Worm (Caenorhabditis elegans): ENCODE results near the gene B0495.5.

The B0495.5 gene

ce11 chrII:7707383-7707782, 9.1 kb upstream of the B0495.5 start, which contains the start of gene luc-7L:
Gene luc-7L, minus strand, starts transcription at chrII:7707483.
- TF ChIP-seq lin-13 (tag; optimal IDR thresholded peaks at IDR 0.05) (no peak), sptf-1 (tag; optimal IDR thresholded peaks at IDR 0.05) (no peak), unc-120 (tag; optimal IDR thresholded peaks at IDR 0.05; ENCODE audit: poor library complexity, severe bottlenecking) (no peak), pha-4 (tag; optimal IDR thresholded peaks at IDR 0.05) (no peak), cnd-1 (tag; optimal IDR thresholded peaks at IDR 0.05) (no peak), ceh-83 (GFP tag; optimal IDR thresholded peaks at IDR 0.05) (no peak), ceh-39 (tag; optimal IDR thresholded peaks at IDR 0.05) (no peak), bed-3 (GFP tag; optimal IDR thresholded peaks at IDR 0.05) (no peak), tbx-8 (GFP tag; optimal IDR thresholded peaks at IDR 0.05) (no peak), elt-1 (tag; optimal IDR thresholded peaks at IDR 0.05; ENCODE audit: borderline replicate concordance, insufficient read depth) (no peak), mab-5 (tag; optimal IDR thresholded peaks at IDR 0.05) (no peak)

ce11 chrII:7705152-7705551, 6.8 kb upstream of the B0495.5 start, which contains the start of gene B0495.7:
Gene B0495.7, minus strand, starts transcription at chrII:7705233.
- no peak for TF ChIP-seq mab-5 (tag; optimal IDR thresholded peaks at IDR 0.05)
- no peak for TF ChIP-seq nhr-12 (tag; optimal IDR thresholded peaks at IDR 0.05)
- no peak for TF ChIP-seq tbx-8 (GFP tag; optimal IDR thresholded peaks at IDR 0.05)
- TF ChIP-seq nhr-237 (tag; optimal IDR thresholded peaks at IDR 0.05) = no peak
- no peak for TF ChIP-seq unc-62 (GFP tag; optimal IDR thresholded peaks at IDR 0.05)

ce11 chrII:7704387-7704786, 6.1 kb upstream of the B0495.5 start:
- TF ChIP-seq ceh-39 (tag; optimal IDR thresholded peaks at IDR 0.05) (no peak), nhr-28 (tag; optimal IDR thresholded peaks at IDR 0.05) (no peak), bed-3 (GFP tag; optimal IDR thresholded peaks at IDR 0.05) (no peak), blmp-1 (tag; optimal IDR thresholded peaks at IDR 0.05) (no peak), snpc-4 (tag; optimal IDR thresholded peaks at IDR 0.05) (no peak)

- TF ChIP-seq pha-4 (tag; optimal IDR thresholded peaks at IDR 0.05) = peak; percentile 5
- TF ChIP-seq lsy-2 (tag; optimal IDR thresholded peaks at IDR 0.05) = peak; percentile 94
- TF ChIP-seq mep-1 (tag; optimal IDR thresholded peaks at IDR 0.05) = peak; percentile 12
- TF ChIP-seq cnd-1 (tag; optimal IDR thresholded peaks at IDR 0.05) = no peak
Measured at ce11 chrII:7699009-7699408, 703 bp upstream of the B0495.5 start, which contains the start of the genes moa-2 and cdk-11.1. Gene moa-2, minus strand, starts transcription at chrII:7699033. Gene cdk-11.1, plus strand, starts transcription at chrII:7699235.

- TF ChIP-seq drap-1 (GFP tag; optimal IDR thresholded peaks at IDR 0.05) = no peak
- no peak for TF ChIP-seq pha-4 (tag; optimal IDR thresholded peaks at IDR 0.05)
- TF ChIP-seq elt-1 (tag; optimal IDR thresholded peaks at IDR 0.05; ENCODE audit: borderline replicate concordance, insufficient read depth) = no peak
- TF ChIP-seq lin-32 (GFP tag; optimal IDR thresholded peaks at IDR 0.05) = no peak
- TF ChIP-seq flh-1 (GFP tag; optimal IDR thresholded peaks at IDR 0.05) = no peak
- no peak for TF ChIP-seq hlh-1 (tag; optimal IDR thresholded peaks at IDR 0.05)
- TF ChIP-seq unc-120 (tag; optimal IDR thresholded peaks at IDR 0.05; ENCODE audit: poor library complexity, severe bottlenecking) = no peak
- no peak for TF ChIP-seq ces-1 (GFP tag; optimal IDR thresholded peaks at IDR 0.05)
- TF ChIP-seq mls-2 (tag; optimal IDR thresholded peaks at IDR 0.05) = no peak
- no peak for TF ChIP-seq ham-2 (GFP tag; optimal IDR thresholded peaks at IDR 0.05)
- TF ChIP-seq unc-39 (tag; optimal IDR thresholded peaks at IDR 0.05) = no peak
- no peak for TF ChIP-seq ceh-39 (tag; optimal IDR thresholded peaks at IDR 0.05)
- no peak for TF ChIP-seq sptf-1 (tag; optimal IDR thresholded peaks at IDR 0.05)
- TF ChIP-seq nhr-28 (tag; optimal IDR thresholded peaks at IDR 0.05) = no peak
- no peak for TF ChIP-seq bed-3 (GFP tag; optimal IDR thresholded peaks at IDR 0.05)
- TF ChIP-seq nhr-12 (tag; optimal IDR thresholded peaks at IDR 0.05) = no peak
- no peak for TF ChIP-seq ceh-83 (GFP tag; optimal IDR thresholded peaks at IDR 0.05)
- TF ChIP-seq sem-2 (GFP tag; optimal IDR thresholded peaks at IDR 0.05) = no peak
- TF ChIP-seq nhr-2 (tag; optimal IDR thresholded peaks at IDR 0.05) = no peak
- no peak for TF ChIP-seq mep-1 (tag; optimal IDR thresholded peaks at IDR 0.05)
Measured at ce11 chrII:7697156-7697555, 1.1 kb downstream of the B0495.5 start.

ce11 chrII:7695636-7696035, 2.7 kb downstream of the B0495.5 start:
- no peak for TF ChIP-seq blmp-1 (tag; optimal IDR thresholded peaks at IDR 0.05)
- TF ChIP-seq ces-1 (GFP tag; optimal IDR thresholded peaks at IDR 0.05) = no peak
- TF ChIP-seq lsy-2 (tag; optimal IDR thresholded peaks at IDR 0.05) = no peak
- no peak for TF ChIP-seq nhr-2 (tag; optimal IDR thresholded peaks at IDR 0.05)
- TF ChIP-seq M03D4.4 (tag; optimal IDR thresholded peaks at IDR 0.05) = no peak
- TF ChIP-seq sem-2 (GFP tag; optimal IDR thresholded peaks at IDR 0.05) = no peak
- no peak for TF ChIP-seq mls-2 (tag; optimal IDR thresholded peaks at IDR 0.05)
- no peak for TF ChIP-seq ceh-83 (GFP tag; optimal IDR thresholded peaks at IDR 0.05)
- no peak for TF ChIP-seq cnd-1 (tag; optimal IDR thresholded peaks at IDR 0.05)
- TF ChIP-seq pha-4 (tag; optimal IDR thresholded peaks at IDR 0.05) = no peak
- no peak for TF ChIP-seq flh-1 (GFP tag; optimal IDR thresholded peaks at IDR 0.05)
- no peak for TF ChIP-seq ham-2 (GFP tag; optimal IDR thresholded peaks at IDR 0.05)
- no peak for TF ChIP-seq snpc-4 (tag; optimal IDR thresholded peaks at IDR 0.05)

Measured in whole organism, mixed stage, embryonic.